Worm (Caenorhabditis elegans) whole organism, L4 larva: ENCODE data around the gene C10E2.5.

Source experiments
- F10B5.3 ChIP-seq: sonication (generic microtip); optimal IDR thresholded peaks from 2 replicates; lab custom pipeline; 2016; ENCODE audit warnings: mild to moderate bottlenecking, missing genetic modification characterization, missing compliant biosample characterization
- F26F4.8 ChIP-seq: fragments of 200-800 bp; sonication (Bioruptor generic); conservative IDR thresholded peaks from 2 replicates; pipeline ENCODE4 v1.3.6; 2022; ENCODE audit warnings: missing genetic modification characterization, missing compliant biosample characterization
- R02D3.7 ChIP-seq: fragments of 150-350 bp; sonication (generic microtip); optimal IDR thresholded peaks from 3 replicates; lab custom pipeline; 2014; ENCODE audit warnings: missing biosample characterization, missing genetic modification characterization
- Y105C5A.15 ChIP-seq: fragments of 200-800 bp; sonication (Bioruptor generic); IDR thresholded peaks from 2 replicates; pipeline ENCODE4 v1.3.6; 2022; ENCODE audit warnings: missing genetic modification characterization, missing compliant biosample characterization
- Y48G9A.11 ChIP-seq: fragments of 200-800 bp; sonication (Bioruptor generic); IDR thresholded peaks from 2 replicates; pipeline ENCODE4 v1.3.6; 2022; ENCODE audit warnings: missing genetic modification reagents, missing genetic modification characterization, missing compliant biosample characterization
- Y5F2A.4 ChIP-seq: fragments of 200-800 bp; sonication (Bioruptor generic); optimal IDR thresholded peaks from 2 replicates; lab custom pipeline; 2018; ENCODE audit warnings: mild to moderate bottlenecking, missing genetic modification characterization, missing compliant biosample characterization
- Y75B8A.6 ChIP-seq: fragments of 200-800 bp; sonication (Bioruptor generic); IDR thresholded peaks from 2 replicates; pipeline ENCODE4 v1.3.6; 2022; ENCODE audit warnings: missing genetic modification reagents, missing genetic modification characterization, missing compliant biosample characterization
- ZK546.5 ChIP-seq, 2 experiments: sonication (generic microtip); optimal IDR thresholded peaks; 2 replicates each; lab custom pipeline; 2017; ENCODE audit warnings: missing biosample characterization in 2 of 2, missing genetic modification characterization in 2 of 2
- aha-1 ChIP-seq: fragments of 150-350 bp; peaks from one replicate; lab custom pipeline; 2014; ENCODE audit warnings: missing biosample characterization, missing genetic modification characterization
- aly-2 ChIP-seq: sonication (generic microtip); optimal IDR thresholded peaks from 2 replicates; lab custom pipeline; 2018; ENCODE audit warnings: missing biosample characterization, missing genetic modification characterization
- ama-1 ChIP-seq: fragments of 150-350 bp; optimal IDR thresholded peaks from 2 replicates; lab custom pipeline; 2014; ENCODE audit warnings: inconsistent platforms, mixed read lengths
- arid-1 ChIP-seq: fragments of 200-800 bp; sonication (Bioruptor generic); conservative IDR thresholded peaks from 2 replicates; pipeline ENCODE4 v1.3.6; 2022; ENCODE audit warnings: missing genetic modification reagents, missing genetic modification characterization, missing compliant biosample characterization
- ceh-20 ChIP-seq: fragments of 200-800 bp; sonication (Bioruptor generic); IDR thresholded peaks from 2 replicates; pipeline ENCODE4 v1.3.6; 2022; ENCODE audit warnings: missing genetic modification reagents, missing genetic modification characterization, missing compliant biosample characterization
- ceh-32 ChIP-seq: sonication (generic microtip); optimal IDR thresholded peaks from 2 replicates; lab custom pipeline; 2016; ENCODE audit warnings: mild to moderate bottlenecking, missing genetic modification characterization, missing compliant biosample characterization; ENCODE audit not compliant: poor library complexity
- ctbp-1 ChIP-seq: fragments of 200-800 bp; sonication (Bioruptor generic); IDR thresholded peaks from 2 replicates; pipeline ENCODE4 v1.3.6; 2022; ENCODE audit warnings: missing genetic modification reagents, missing genetic modification characterization, missing compliant biosample characterization
- daf-12 ChIP-seq: fragments of 150-350 bp; optimal IDR thresholded peaks from 2 replicates; lab custom pipeline; 2014; ENCODE audit warnings: missing biosample characterization, missing genetic modification reagents, missing genetic modification characterization
- daf-16 ChIP-seq, 3 experiments: sonication (generic microtip); optimal IDR thresholded peaks; 2 replicates each; lab custom pipeline; 2016 to 2017; ENCODE audit warnings: missing genetic modification characterization in 3 of 3, missing genetic modification reagents in 3 of 3, mild to moderate bottlenecking in 2 of 3, missing compliant biosample characterization in 2 of 3, missing biosample characterization in 1 of 3, moderate library complexity in 1 of 3
- daf-8 ChIP-seq: fragments of 200-800 bp; sonication (Bioruptor generic); IDR thresholded peaks from 2 replicates; pipeline ENCODE4 v1.3.6; 2022; ENCODE audit warnings: missing genetic modification characterization, missing compliant biosample characterization
- dmd-6 ChIP-seq: fragments of 200-800 bp; sonication (Bioruptor generic); IDR thresholded peaks from 2 replicates; pipeline ENCODE4 v1.3.6; 2022; ENCODE audit warnings: missing genetic modification reagents, missing genetic modification characterization, missing compliant biosample characterization
- dmd-8 ChIP-seq: fragments of 200-800 bp; sonication (Bioruptor generic); IDR thresholded peaks from 2 replicates; pipeline ENCODE4 v1.3.6; 2022; ENCODE audit warnings: missing genetic modification characterization, missing compliant biosample characterization
- dmd-9 ChIP-seq: fragments of 200-800 bp; sonication (Bioruptor generic); IDR thresholded peaks from 2 replicates; pipeline ENCODE4 v1.3.6; 2022; ENCODE audit warnings: missing genetic modification reagents, missing genetic modification characterization, missing compliant biosample characterization
- dpl-1 ChIP-seq: fragments of 150-350 bp; optimal IDR thresholded peaks from 2 replicates; lab custom pipeline; 2014; ENCODE audit warnings: missing biosample characterization, missing genetic modification reagents, missing genetic modification characterization
- dve-1 ChIP-seq: sonication (generic microtip); optimal IDR thresholded peaks from 2 replicates; lab custom pipeline; 2017; ENCODE audit warnings: antibody characterized with exemption, mild to moderate bottlenecking, missing genetic modification characterization, missing compliant biosample characterization; ENCODE audit not compliant: insufficient read depth
- egl-27 ChIP-seq: sonication (generic microtip); optimal IDR thresholded peaks from 3 replicates; lab custom pipeline; 2017; ENCODE audit warnings: missing biosample characterization, missing genetic modification reagents, missing genetic modification characterization
- gei-8 ChIP-seq: fragments of 200-800 bp; sonication (Bioruptor generic); optimal IDR thresholded peaks from 2 replicates; lab custom pipeline; 2018; ENCODE audit warnings: mild to moderate bottlenecking, missing genetic modification characterization, missing compliant biosample characterization
- hlh-30 ChIP-seq: sonication (generic microtip); optimal IDR thresholded peaks from 2 replicates; lab custom pipeline; 2017; ENCODE audit warnings: antibody characterized with exemption, mild to moderate bottlenecking, missing genetic modification characterization, missing compliant biosample characterization; ENCODE audit not compliant: insufficient read depth
- jun-1 ChIP-seq: fragments of 150-350 bp; optimal IDR thresholded peaks from 2 replicates; lab custom pipeline; 2014; ENCODE audit warnings: missing biosample characterization, missing genetic modification reagents, missing genetic modification characterization
- lsy-2 ChIP-seq, 2 experiments: fragments of 150-350 bp in 1 of 2; sonication (generic microtip) in 1 of 2; optimal IDR thresholded peaks; 2 replicates each; lab custom pipeline; 2014 to 2017; ENCODE audit warnings: missing biosample characterization in 2 of 2, missing genetic modification characterization in 2 of 2
- mep-1 ChIP-seq: fragments of 150-350 bp; sonication (generic microtip); optimal IDR thresholded peaks from 3 replicates; lab custom pipeline; 2014; ENCODE audit warnings: missing biosample characterization, missing genetic modification characterization
- mxl-2 ChIP-seq: fragments of 200-800 bp; sonication (Bioruptor generic); conservative IDR thresholded peaks from 2 replicates; pipeline ENCODE4 v1.3.6; 2022; ENCODE audit warnings: missing genetic modification reagents, missing genetic modification characterization, missing compliant biosample characterization
- mxl-3 ChIP-seq: fragments of 200-800 bp; sonication (Bioruptor generic); optimal IDR thresholded peaks from 2 replicates; lab custom pipeline; 2018; ENCODE audit warnings: mild to moderate bottlenecking, missing genetic modification characterization, missing compliant biosample characterization
- nhr-11 ChIP-seq: fragments of 150-350 bp; optimal IDR thresholded peaks from 2 replicates; lab custom pipeline; 2014; ENCODE audit warnings: missing biosample characterization, missing genetic modification characterization
- nhr-237 ChIP-seq: sonication (generic microtip); optimal IDR thresholded peaks from 2 replicates; lab custom pipeline; 2017; ENCODE audit warnings: missing biosample characterization, missing genetic modification characterization
- nhr-48 ChIP-seq: sonication (generic microtip); optimal IDR thresholded peaks from 2 replicates; lab custom pipeline; 2016; ENCODE audit warnings: mild to moderate bottlenecking, missing genetic modification characterization, missing compliant biosample characterization
- nhr-76 ChIP-seq: fragments of 150-350 bp; optimal IDR thresholded peaks from 2 replicates; lab custom pipeline; 2014; ENCODE audit warnings: missing biosample characterization, missing genetic modification characterization
- php-3 ChIP-seq: fragments of 200-800 bp; sonication (Bioruptor generic); IDR thresholded peaks from 2 replicates; pipeline ENCODE4 v1.3.6; 2022; ENCODE audit warnings: missing genetic modification reagents, missing genetic modification characterization, missing compliant biosample characterization
- rbr-2 ChIP-seq: sonication (generic microtip); optimal IDR thresholded peaks from 2 replicates; lab custom pipeline; 2016; ENCODE audit warnings: missing genotype, missing genetic modification characterization, missing compliant biosample characterization
- skn-1 ChIP-seq: fragments of 150-350 bp; optimal IDR thresholded peaks from 2 replicates; lab custom pipeline; 2014; ENCODE audit warnings: missing biosample characterization, missing genetic modification characterization
- snpc-1.2 ChIP-seq: fragments of 200-800 bp; sonication (Bioruptor generic); IDR thresholded peaks from 2 replicates; pipeline ENCODE4 v1.3.6; 2022; ENCODE audit warnings: missing genetic modification reagents, missing genetic modification characterization, missing compliant biosample characterization
- spr-3 ChIP-seq: fragments of 200-800 bp; sonication (Bioruptor generic); optimal IDR thresholded peaks from 2 replicates; lab custom pipeline; 2018; ENCODE audit warnings: mild to moderate bottlenecking, missing genetic modification characterization, missing compliant biosample characterization
- tag-97 ChIP-seq: fragments of 200-800 bp; sonication (Bioruptor generic); IDR thresholded peaks from 2 replicates; pipeline ENCODE4 v1.3.6; 2022; ENCODE audit warnings: missing genetic modification characterization, missing compliant biosample characterization
- tra-1 ChIP-seq: fragments of 200-800 bp; sonication (Bioruptor generic); IDR thresholded peaks from 2 replicates; pipeline ENCODE4 v1.3.6; 2022; ENCODE audit warnings: missing genetic modification reagents, missing genetic modification characterization, missing compliant biosample characterization
- unc-39 ChIP-seq: sonication (generic microtip); optimal IDR thresholded peaks from 2 replicates; lab custom pipeline; 2017; ENCODE audit warnings: missing biosample characterization, missing genetic modification characterization
- unc-62 ChIP-seq, 3 experiments: fragments of 150-350 bp in 1 of 3; sonication (generic microtip); optimal IDR thresholded peaks in 2 of 3; peaks in 1 of 3; 1 replicate in 1 of 3; 2 replicates in 2 of 3; lab custom pipeline; 2014 to 2017; ENCODE audit warnings: missing biosample characterization in 3 of 3, missing genetic modification characterization in 3 of 3, missing genetic modification reagents in 3 of 3, missing genotype in 1 of 3
- vab-7 ChIP-seq: fragments of 200-800 bp; sonication (Bioruptor generic); IDR thresholded peaks from 2 replicates; pipeline ENCODE4 v1.3.6; 2022; ENCODE audit warnings: missing genetic modification reagents, missing genetic modification characterization, missing compliant biosample characterization
- zip-11 ChIP-seq: fragments of 200-800 bp; sonication (Bioruptor generic); IDR thresholded peaks from 2 replicates; pipeline ENCODE4 v1.3.6; 2022; ENCODE audit warnings: missing genetic modification characterization, missing compliant biosample characterization
- zip-2 ChIP-seq: fragments of 150-350 bp; optimal IDR thresholded peaks from 2 replicates; lab custom pipeline; 2014; ENCODE audit warnings: missing biosample characterization, missing genetic modification characterization

C10E2.5 gene

ce11 chrX:16796826-16797225 lies 42.5 kb upstream of the C10E2.5 start (continued):
- peak; percentile 69 to 89 for TF ChIP-seq lsy-2 (tag; optimal IDR thresholded peaks at IDR 0.05; lab: Kevin White, UChicago)
- TF ChIP-seq ctbp-1 (GFP tag; lab: Robert Waterston, UW): peak; percentile 95
- no peak for TF ChIP-seq ZK546.5 (tag; optimal IDR thresholded peaks at IDR 0.05; lab: Kevin White, UChicago)
- TF ChIP-seq F26F4.8 (GFP tag; lab: Robert Waterston, UW): no peak
- TF ChIP-seq tag-97 (GFP tag; lab: Robert Waterston, UW): no peak
- peak; percentile 84 for TF ChIP-seq mxl-2 (GFP tag; lab: Robert Waterston, UW)
- no peak for TF ChIP-seq spr-3 (GFP tag; lab: Kevin White, UChicago)
- TF ChIP-seq php-3: no peak; the same call in 1 of the 2 replicates
- TF ChIP-seq Y48G9A.11: no peak
- no peak for TF ChIP-seq dmd-8
- no peak for TF ChIP-seq ceh-32 (tag; lab: Kevin White, UChicago)
- TF ChIP-seq zip-2 (tag; lab: Kevin White, UChicago): peak; percentile 32
- peak; percentile 81 for TF ChIP-seq nhr-48
- TF ChIP-seq egl-27 (tag; lab: Kevin White, UChicago): peak; percentile 13
- TF ChIP-seq dve-1 (tag; lab: Kevin White, UChicago): peak; percentile 97
- TF ChIP-seq skn-1 (tag; lab: Kevin White, UChicago): peak; percentile 61
- TF ChIP-seq tra-1 (GFP tag; lab: Robert Waterston, UW): peak; percentile 75
- TF ChIP-seq vab-7 (GFP tag; lab: Robert Waterston, UW): 0 out of 2 replicates have a peak, but pooled peaks have one; percentile 40
- peak; percentile 82 for TF ChIP-seq gei-8 (GFP tag; lab: Kevin White, UChicago)
- peak; percentile 17 for TF ChIP-seq jun-1 (tag; lab: Kevin White, UChicago)
- peak; percentile 91 for TF ChIP-seq rbr-2 (tag; lab: Kevin White, UChicago)
- TF ChIP-seq mxl-3 (GFP tag; lab: Kevin White, UChicago): peak; percentile 97
- no peak for TF ChIP-seq snpc-1.2 (GFP tag; lab: Robert Waterston, UW)
- TF ChIP-seq ceh-20 (GFP tag; lab: Robert Waterston, UW): peak; percentile 84
- TF ChIP-seq Y105C5A.15 (GFP tag; lab: Robert Waterston, UW): no peak
- no peak for TF ChIP-seq daf-8 (GFP tag; lab: Robert Waterston, UW)
- TF ChIP-seq aha-1 (tag; lab: Kevin White, UChicago): peak; percentile 100
- no peak for TF ChIP-seq zip-11 (GFP tag; lab: Robert Waterston, UW)
- TF ChIP-seq daf-16 (GFP tag; optimal IDR thresholded peaks at IDR 0.05; lab: Kevin White, UChicago): peak; percentile 1 to 81
- peak; percentile 87 for TF ChIP-seq daf-16 (tag; optimal IDR thresholded peaks at IDR 0.05; lab: Kevin White, UChicago)

DNA sequence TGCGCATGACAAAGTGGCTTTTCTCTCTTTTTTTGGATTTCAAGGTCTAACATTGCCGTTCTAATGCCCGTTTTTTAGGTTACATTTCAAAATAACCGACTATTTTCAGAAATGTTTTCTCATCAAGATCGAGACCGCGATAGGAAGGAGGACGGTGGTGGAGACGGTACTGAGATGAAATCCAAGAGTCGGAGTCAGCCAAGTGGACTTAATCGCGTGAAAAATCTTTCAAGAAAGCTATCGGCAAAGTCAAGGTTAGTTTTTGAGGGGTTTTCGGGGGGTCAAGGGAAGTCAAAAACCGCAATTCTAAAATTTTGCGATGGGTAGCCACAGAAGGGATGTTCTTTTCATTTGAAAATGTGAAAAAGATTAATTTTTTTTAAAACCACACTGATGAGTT lies 41.6 kb upstream of the C10E2.5 start, which contains the start of gene aak-2:
Gene aak-2 (plus strand): TSS at position 110 of the 400 bp plus-strand sequence.
- no peak for TF ChIP-seq ama-1 (lab: Kevin White, UChicago)
- peak; percentile 15 for TF ChIP-seq aha-1 (tag; lab: Kevin White, UChicago)
- TF ChIP-seq dmd-9 (GFP tag; lab: Robert Waterston, UW): no peak
- peak in 1 of 2 experiments; percentile 41 for TF ChIP-seq unc-62 (GFP tag; optimal IDR thresholded peaks at IDR 0.05 in 1 of 2; lab: Kevin White, UChicago)
- TF ChIP-seq unc-62 (tag; optimal IDR thresholded peaks at IDR 0.05; lab: Kevin White, UChicago): no peak

DNA sequence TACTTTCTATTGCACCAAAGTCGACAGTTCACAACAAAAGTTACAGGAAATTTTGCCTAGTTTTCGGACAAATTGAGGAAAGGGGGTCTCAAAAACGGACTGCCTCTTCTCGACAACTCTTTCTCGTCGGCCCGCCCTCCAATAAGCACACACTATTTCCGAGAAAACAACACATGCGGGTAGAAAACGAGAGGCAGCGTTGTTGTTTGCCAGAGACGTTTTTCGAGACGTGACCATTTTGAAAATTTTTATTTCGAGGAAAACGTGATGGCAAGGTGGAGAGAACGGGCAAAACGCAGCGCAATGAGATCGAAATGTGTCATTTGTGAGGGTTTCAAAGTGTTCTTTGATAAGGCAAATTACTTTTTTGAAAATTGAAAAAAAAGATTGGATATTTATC lies 39.1 kb upstream of the C10E2.5 start:
- TF ChIP-seq zip-11 (GFP tag; lab: Robert Waterston, UW): no peak
- no peak for TF ChIP-seq arid-1
- no peak for TF ChIP-seq Y75B8A.6
- TF ChIP-seq nhr-76 (tag; lab: Kevin White, UChicago): no peak
- peak; percentile 88 for TF ChIP-seq hlh-30 (tag; lab: Kevin White, UChicago)
- no peak for TF ChIP-seq dpl-1 (GFP tag; lab: Kevin White, UChicago)
- no peak for TF ChIP-seq nhr-237 (tag; lab: Kevin White, UChicago)
- no peak for TF ChIP-seq ceh-20 (GFP tag; lab: Robert Waterston, UW)
- peak; percentile 83 for TF ChIP-seq mxl-3 (GFP tag; lab: Kevin White, UChicago)
- TF ChIP-seq aha-1 (tag; lab: Kevin White, UChicago): peak; percentile 2
- no peak for TF ChIP-seq jun-1 (tag; lab: Kevin White, UChicago)
- TF ChIP-seq aly-2 (tag; lab: Kevin White, UChicago): no peak
- no peak for TF ChIP-seq Y5F2A.4 (GFP tag; lab: Kevin White, UChicago)
- peak; percentile 65 for TF ChIP-seq nhr-11 (tag; lab: Kevin White, UChicago)
- no peak for TF ChIP-seq F26F4.8 (GFP tag; lab: Robert Waterston, UW)
- TF ChIP-seq egl-27 (tag; lab: Kevin White, UChicago): no peak
- 0 out of 2 replicates have a peak, but pooled peaks have one; percentile 38 for TF ChIP-seq ctbp-1 (GFP tag; lab: Robert Waterston, UW)
- peak; percentile 64 for TF ChIP-seq dmd-6
- TF ChIP-seq R02D3.7: no peak
- TF ChIP-seq daf-12 (tag; lab: Kevin White, UChicago): no peak
- no peak for TF ChIP-seq F10B5.3
- TF ChIP-seq mep-1 (tag; lab: Kevin White, UChicago): peak; percentile 45
- no peak for TF ChIP-seq unc-39
